Worm (Caenorhabditis elegans): ENCODE measurements around the gene T26H5.4.

DNA sequence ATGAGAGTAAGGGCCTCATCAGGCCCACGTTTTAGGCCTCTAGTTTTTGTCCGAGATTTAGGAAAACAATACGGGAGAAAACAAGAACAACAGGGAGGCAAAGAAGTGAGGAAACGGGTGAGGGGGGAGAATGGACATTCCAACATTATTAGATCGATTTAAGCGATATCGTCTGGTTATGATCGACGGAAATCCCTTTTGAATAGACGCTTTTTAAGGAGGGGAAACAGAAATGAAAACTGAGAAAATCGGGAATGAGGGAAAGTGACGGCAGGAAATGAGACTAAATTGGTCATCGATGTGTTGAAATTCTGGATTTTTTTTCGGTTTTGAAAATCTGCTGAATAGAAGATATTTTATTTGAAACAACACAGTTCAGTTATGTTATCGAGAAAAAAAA, 15.9 kb upstream of the T26H5.4 start, which contains the start of gene rocf-1:
- TF ChIP-seq W03F9.2 (tag; optimal IDR thresholded peaks at IDR 0.05) (no peak), him-1 (tag; optimal IDR thresholded peaks at IDR 0.05) (no peak), dao-5 (tag; optimal IDR thresholded peaks at IDR 0.05) (no peak)
